Fruit fly (Drosophila melanogaster) whole organism, embryonic: ENCODE results near the gene Ppn.
A peak's percentile ranks its signal among the peaks of the same experiment; 100 is the strongest.

ENCODE experiments used
- B-H1 ChIP-seq: fragments of 200-800 bp; sonication (Bioruptor generic); IDR thresholded peaks from 3 replicates; pipeline ENCODE4 v1.3.6; 2022; ENCODE audit warnings: missing biosample characterization, missing genetic modification characterization
- CG10431 ChIP-seq: fragments of 200-800 bp; sonication (Bioruptor generic); optimal IDR thresholded peaks from 3 replicates; lab custom pipeline; 2018; ENCODE audit warnings: missing biosample characterization, mild to moderate bottlenecking, missing genetic modification characterization
- CG10959 ChIP-seq: fragments of 200-800 bp; sonication (Bioruptor generic); IDR thresholded peaks from 2 replicates; pipeline ENCODE4 v1.3.6; 2022; ENCODE audit warnings: missing biosample characterization, missing genetic modification characterization
- CG12236 ChIP-seq: fragments of 200-800 bp; sonication (Bioruptor generic); optimal IDR thresholded peaks from 2 replicates; lab custom pipeline; 2016; ENCODE audit warnings: missing biosample characterization, missing genetic modification characterization
- CG12391 ChIP-seq: fragments of 200-800 bp; sonication (Bioruptor generic); optimal IDR thresholded peaks from 3 replicates; lab custom pipeline; 2018; ENCODE audit warnings: missing biosample characterization, mild to moderate bottlenecking, missing genetic modification characterization, moderate library complexity
- CG12659 ChIP-seq: fragments of 200-800 bp; sonication (Bioruptor generic); optimal IDR thresholded peaks from 3 replicates; lab custom pipeline; 2017; ENCODE audit warnings: mild to moderate bottlenecking, missing biosample characterization, missing genetic modification reagents, missing genetic modification characterization
- CG12744 ChIP-seq: fragments of 200-800 bp; sonication (Bioruptor generic); optimal IDR thresholded peaks from 2 replicates; lab custom pipeline; 2016; ENCODE audit warnings: missing biosample characterization, missing genetic modification characterization
- CG13123 ChIP-seq: fragments of 200-800 bp; sonication (Bioruptor generic); optimal IDR thresholded peaks from 2 replicates; lab custom pipeline; 2016; ENCODE audit warnings: missing biosample characterization, missing genetic modification characterization
- CG15073 ChIP-seq: fragments of 200-800 bp; sonication (Bioruptor generic); optimal IDR thresholded peaks from 2 replicates; lab custom pipeline; 2016; ENCODE audit warnings: missing biosample characterization, missing genetic modification characterization
- CG15269 ChIP-seq: fragments of 200-800 bp; sonication (Bioruptor generic); optimal IDR thresholded peaks from 2 replicates; lab custom pipeline; 2018; ENCODE audit warnings: missing biosample characterization, mild to moderate bottlenecking, missing genetic modification characterization, moderate library complexity
- CG1529 ChIP-seq: fragments of 200-800 bp; sonication (Bioruptor generic); optimal IDR thresholded peaks from 3 replicates; lab custom pipeline; 2018; ENCODE audit warnings: missing biosample characterization, missing genetic modification characterization
- CG15479 ChIP-seq: fragments of 200-800 bp; sonication (Bioruptor generic); optimal IDR thresholded peaks from 3 replicates; lab custom pipeline; 2019; ENCODE audit warnings: missing biosample characterization, mild to moderate bottlenecking, missing genetic modification characterization, moderate library complexity
- CG15601 ChIP-seq: fragments of 200-800 bp; sonication (Bioruptor generic); optimal IDR thresholded peaks from 3 replicates; lab custom pipeline; 2019; ENCODE audit warnings: missing biosample characterization, mild to moderate bottlenecking, missing genetic modification characterization, moderate library complexity
- CG1603 ChIP-seq: fragments of 200-800 bp; sonication (Bioruptor generic); optimal IDR thresholded peaks from 2 replicates; lab custom pipeline; 2019; ENCODE audit warnings: missing biosample characterization, mild to moderate bottlenecking, missing genetic modification characterization, moderate library complexity
- CG2116 ChIP-seq: fragments of 200-800 bp; sonication (Bioruptor generic); optimal IDR thresholded peaks from 3 replicates; lab custom pipeline; 2018; ENCODE audit warnings: missing biosample characterization, mild to moderate bottlenecking, missing genetic modification characterization
- CG30431 ChIP-seq: fragments of 200-800 bp; sonication (Bioruptor generic); optimal IDR thresholded peaks from 2 replicates; lab custom pipeline; 2017; ENCODE audit warnings: missing biosample characterization, missing genetic modification characterization
- CG31388 ChIP-seq: fragments of 200-800 bp; sonication (Bioruptor generic); optimal IDR thresholded peaks from 2 replicates; lab custom pipeline; 2016; ENCODE audit warnings: missing biosample characterization, missing genetic modification characterization
- CG3281 ChIP-seq: fragments of 200-800 bp; sonication (Bioruptor generic); optimal IDR thresholded peaks from 3 replicates; lab custom pipeline; 2017; ENCODE audit warnings: missing biosample characterization, mild to moderate bottlenecking, missing genetic modification characterization
- CG6683 ChIP-seq: fragments of 200-800 bp; sonication (Bioruptor generic); optimal IDR thresholded peaks from 2 replicates; lab custom pipeline; 2017; ENCODE audit warnings: missing biosample characterization, mild to moderate bottlenecking, missing genetic modification characterization, missing genetic modification reagents
- CG6765 ChIP-seq: fragments of 200-800 bp; sonication (Bioruptor generic); optimal IDR thresholded peaks from 3 replicates; lab custom pipeline; 2017; ENCODE audit warnings: missing biosample characterization, mild to moderate bottlenecking, missing genetic modification characterization
- CG6791 ChIP-seq: fragments of 200-800 bp; sonication (Bioruptor generic); IDR thresholded peaks from 3 replicates; pipeline ENCODE4 v1.3.6; 2022; ENCODE audit warnings: missing biosample characterization, missing genetic modification characterization; ENCODE audit not compliant: partially characterized antibody
- CG7271 ChIP-seq: fragments of 200-800 bp; sonication (Bioruptor generic); optimal IDR thresholded peaks from 2 replicates; lab custom pipeline; 2018; ENCODE audit warnings: missing biosample characterization, mild to moderate bottlenecking, missing genetic modification characterization, moderate library complexity
- CG7357 ChIP-seq: fragments of 200-800 bp; sonication (Bioruptor generic); IDR thresholded peaks from 3 replicates; pipeline ENCODE4 v1.3.6; 2022; ENCODE audit warnings: missing biosample characterization, missing genetic modification characterization
- CG8388 ChIP-seq: fragments of 200-800 bp; sonication (Bioruptor generic); optimal IDR thresholded peaks from 2 replicates; lab custom pipeline; 2019; ENCODE audit warnings: missing biosample characterization, mild to moderate bottlenecking, missing genetic modification characterization, moderate library complexity
- CG8478 ChIP-seq: fragments of >200 bp; optimal IDR thresholded peaks from 2 replicates; lab custom pipeline; 2018
- CG8924 ChIP-seq: fragments of 200-800 bp; optimal IDR thresholded peaks from 3 replicates; lab custom pipeline; 2019; ENCODE audit warnings: missing biosample characterization, mild to moderate bottlenecking, missing genetic modification characterization, moderate library complexity
- D19B ChIP-seq: fragments of 200-800 bp; sonication (Bioruptor generic); optimal IDR thresholded peaks from 2 replicates; lab custom pipeline; 2017; ENCODE audit warnings: missing biosample characterization, mild to moderate bottlenecking, missing genetic modification characterization
- Dll ChIP-seq: fragments of 200-800 bp; sonication (Bioruptor generic); IDR thresholded peaks from 4 replicates; pipeline ENCODE4 v1.3.6; 2022; ENCODE audit warnings: missing biosample characterization, missing genetic modification characterization; ENCODE audit not compliant: partially characterized antibody
- Drgx ChIP-seq: fragments of 200-800 bp; sonication (Bioruptor generic); IDR thresholded peaks from 2 replicates; pipeline ENCODE4 v1.3.6; 2022; ENCODE audit warnings: missing biosample characterization, missing genetic modification characterization
- E2f2 ChIP-seq: fragments of 200-800 bp; sonication (Bioruptor generic); IDR thresholded peaks from 2 replicates; pipeline ENCODE4 v1.3.6; 2022; ENCODE audit warnings: missing biosample characterization, missing genetic modification characterization
- Elba2 ChIP-seq: fragments of 200-800 bp; sonication (Bioruptor generic); optimal IDR thresholded peaks from 3 replicates; lab custom pipeline; 2016; ENCODE audit warnings: missing biosample characterization, missing genetic modification characterization
- NC2β ChIP-seq: fragments of 200-800 bp; sonication (Bioruptor generic); optimal IDR thresholded peaks from 2 replicates; lab custom pipeline; 2016; ENCODE audit warnings: missing biosample characterization, missing genetic modification characterization
- NFAT ChIP-seq: fragments of 200-800 bp; sonication (Bioruptor generic); IDR thresholded peaks from 2 replicates; pipeline ENCODE4 v1.3.6; 2022; ENCODE audit warnings: missing biosample characterization, missing genetic modification characterization
- Pdp1 ChIP-seq, 2 experiments: fragments of 200-800 bp; sonication (Bioruptor generic); optimal IDR thresholded peaks; 3 replicates each; lab custom pipeline; 2016; ENCODE audit warnings: missing biosample characterization in 2 of 2, missing genetic modification characterization in 2 of 2, mild to moderate bottlenecking in 1 of 2, moderate library complexity in 1 of 2
- YL-1 ChIP-seq: fragments of 200-800 bp; sonication (Bioruptor generic); optimal IDR thresholded peaks from 3 replicates; lab custom pipeline; 2017; ENCODE audit warnings: missing biosample characterization, mild to moderate bottlenecking, missing genetic modification characterization
- btn ChIP-seq: fragments of 200-800 bp; sonication (Bioruptor generic); optimal IDR thresholded peaks from 2 replicates; lab custom pipeline; 2016; ENCODE audit warnings: missing biosample characterization, missing genetic modification characterization
- dpn ChIP-seq, 2 experiments: fragments of 200-800 bp; sonication (Bioruptor generic); optimal IDR thresholded peaks; 3 replicates each; lab custom pipeline; 2016; ENCODE audit warnings: missing biosample characterization in 2 of 2, missing genetic modification characterization in 2 of 2
- ewg ChIP-seq: fragments of 200-800 bp; sonication (Bioruptor generic); optimal IDR thresholded peaks from 3 replicates; lab custom pipeline; 2017; ENCODE audit warnings: mild to moderate bottlenecking, missing biosample characterization, missing genetic modification reagents, missing genetic modification characterization
- gro ChIP-seq: fragments of 200-800 bp; sonication (Bioruptor generic); optimal IDR thresholded peaks from 2 replicates; lab custom pipeline; 2016; ENCODE audit warnings: missing biosample characterization, missing genetic modification characterization
- hb ChIP-seq: fragments of 200-800 bp; sonication (Bioruptor generic); IDR thresholded peaks from 3 replicates; pipeline ENCODE4 v1.3.6; 2022; ENCODE audit warnings: missing biosample characterization, missing genetic modification characterization; ENCODE audit not compliant: partially characterized antibody
- lov ChIP-seq, 2 experiments: fragments of 200-800 bp in 1 of 2; fragments of >200 bp in 1 of 2; sonication (Bioruptor generic) in 1 of 2; IDR thresholded peaks in 1 of 2; optimal IDR thresholded peaks in 1 of 2; 2 replicates in 1 of 2; 3 replicates in 1 of 2; pipeline versions ENCODE4 v1.3.6 to Lab custom; 2017 to 2022; ENCODE audit warnings: missing biosample characterization in 1 of 2, missing genetic modification characterization in 1 of 2
- maf-S ChIP-seq: fragments of 200-800 bp; sonication (Bioruptor generic); optimal IDR thresholded peaks from 2 replicates; lab custom pipeline; 2016; ENCODE audit warnings: missing biosample characterization, missing genetic modification characterization
- nau ChIP-seq: fragments of 200-800 bp; sonication (Bioruptor generic); optimal IDR thresholded peaks from 3 replicates; lab custom pipeline; 2017; ENCODE audit warnings: missing biosample characterization, mild to moderate bottlenecking, missing genetic modification characterization, missing genetic modification reagents
- pzg ChIP-seq: fragments of 200-800 bp; sonication (Bioruptor generic); optimal IDR thresholded peaks from 3 replicates; lab custom pipeline; 2018; ENCODE audit warnings: missing biosample characterization, mild to moderate bottlenecking, missing genetic modification characterization, moderate library complexity
- ranshi ChIP-seq: fragments of 200-800 bp; sonication (Bioruptor generic); IDR thresholded peaks from 2 replicates; pipeline ENCODE4 v1.3.6; 2022; ENCODE audit warnings: missing biosample characterization, missing genetic modification characterization
- sob ChIP-seq: fragments of 200-800 bp; sonication (Bioruptor generic); IDR thresholded peaks from 2 replicates; pipeline ENCODE4 v1.3.6; 2022; ENCODE audit warnings: missing biosample characterization, missing genetic modification characterization
- stc ChIP-seq: fragments of 200-800 bp; sonication (Bioruptor generic); IDR thresholded peaks from 2 replicates; pipeline ENCODE4 v1.3.6; 2022; ENCODE audit warnings: missing biosample characterization, missing genetic modification characterization
- tx ChIP-seq: fragments of 200-800 bp; sonication (Bioruptor generic); optimal IDR thresholded peaks from 2 replicates; lab custom pipeline; 2016; ENCODE audit warnings: missing biosample characterization, missing genetic modification characterization
- vvl ChIP-seq: fragments of 200-800 bp; sonication (Bioruptor generic); IDR thresholded peaks from 2 replicates; pipeline ENCODE4 v1.3.6; 2022; ENCODE audit warnings: missing biosample characterization, missing genetic modification characterization
- wdn ChIP-seq: fragments of 200-800 bp; sonication (Bioruptor generic); IDR thresholded peaks from 2 replicates; pipeline ENCODE4 v1.3.6; 2022; ENCODE audit warnings: missing biosample characterization, missing genetic modification characterization
- z ChIP-seq: fragments of 200-800 bp; sonication (Bioruptor generic); IDR thresholded peaks from 3 replicates; pipeline ENCODE4 v1.3.6; 2022; ENCODE audit warnings: missing biosample characterization, missing genetic modification characterization

The Ppn gene

dm6 chr3R:28570805-28571204 is 30.7 kb upstream of the Ppn start (continued):
- no peak for TF ChIP-seq CG8478 (lab: Kevin White, UChicago)
- no peak for TF ChIP-seq hb (GFP tag; lab: Robert Waterston, UW)
- no peak for TF ChIP-seq CG13123 (GFP tag; lab: Kevin White, UChicago)
- TF ChIP-seq dpn (GFP tag; optimal IDR thresholded peaks at IDR 0.05; lab: Kevin White, UChicago): peak in 1 of 2 experiments; percentile 3
- no peak for TF ChIP-seq Dll
- no peak for TF ChIP-seq CG15073 (GFP tag; lab: Kevin White, UChicago)
- TF ChIP-seq CG8924 (tag; lab: Kevin White, UChicago): peak; percentile 21
- no peak for TF ChIP-seq Pdp1 (GFP tag; optimal IDR thresholded peaks at IDR 0.05; lab: Kevin White, UChicago)
- TF ChIP-seq CG10431 (GFP tag; lab: Kevin White, UChicago): peak; percentile 37
- no peak for TF ChIP-seq CG8388 (GFP tag; lab: Kevin White, UChicago)
- no peak for TF ChIP-seq CG2116 (GFP tag; lab: Kevin White, UChicago)
- no peak for TF ChIP-seq vvl (GFP tag; lab: Robert Waterston, UW)
- TF ChIP-seq NC2β (GFP tag; lab: Kevin White, UChicago): no peak
- no peak for TF ChIP-seq tx (GFP tag; lab: Kevin White, UChicago)
- TF ChIP-seq NFAT: no peak
- TF ChIP-seq nau (GFP tag; lab: Kevin White, UChicago): peak; percentile 64
- peak; percentile 19 for TF ChIP-seq D19B
- no peak for TF ChIP-seq Elba2 (GFP tag; lab: Kevin White, UChicago)
- TF ChIP-seq CG15601 (tag; lab: Kevin White, UChicago): peak; percentile 47
- no peak for TF ChIP-seq sob (GFP tag; lab: Robert Waterston, UW)
- no peak for TF ChIP-seq E2f2 (GFP tag; lab: Robert Waterston, UW)
- no peak for TF ChIP-seq CG7357 (GFP tag; lab: Robert Waterston, UW)
- peak; percentile 9 for TF ChIP-seq CG6683
- TF ChIP-seq gro (GFP tag; lab: Kevin White, UChicago): no peak
- no peak for TF ChIP-seq CG12744 (GFP tag; lab: Kevin White, UChicago)
- no peak for TF ChIP-seq CG12659 (GFP tag; lab: Kevin White, UChicago)
- no peak for TF ChIP-seq B-H1 (GFP tag; lab: Robert Waterston, UW)
- no peak for TF ChIP-seq z (GFP tag; lab: Robert Waterston, UW)
- TF ChIP-seq CG1529 (GFP tag; lab: Kevin White, UChicago): peak; percentile 51
- TF ChIP-seq ranshi: no peak
- TF ChIP-seq CG1603 (tag; lab: Kevin White, UChicago): peak; percentile 69
- peak; percentile 31 for TF ChIP-seq CG15269 (tag; lab: Kevin White, UChicago)
- TF ChIP-seq ewg: no peak
- no peak for TF ChIP-seq pzg (GFP tag; lab: Kevin White, UChicago)
- no peak for TF ChIP-seq CG7271 (tag; lab: Kevin White, UChicago)
- TF ChIP-seq CG6791 (GFP tag; lab: Robert Waterston, UW): no peak
- no peak for TF ChIP-seq CG10959 (GFP tag; lab: Robert Waterston, UW)
- TF ChIP-seq stc: no peak; the same call in 1 of the 2 replicates
- TF ChIP-seq CG30431 (GFP tag; lab: Kevin White, UChicago): no peak
- no peak for TF ChIP-seq CG31388
- no peak for TF ChIP-seq YL-1
- TF ChIP-seq btn (GFP tag; lab: Kevin White, UChicago): no peak
- no peak for TF ChIP-seq CG12391
- no peak for TF ChIP-seq wdn (GFP tag; lab: Robert Waterston, UW)
- TF ChIP-seq CG3281 (GFP tag; lab: Kevin White, UChicago): peak; percentile 60
- TF ChIP-seq CG6765 (GFP tag; lab: Kevin White, UChicago): peak; percentile 53
- TF ChIP-seq maf-S (GFP tag; lab: Kevin White, UChicago): no peak
- TF ChIP-seq lov (optimal IDR thresholded peaks at IDR 0.05; lab: Kevin White, UChicago): no peak
- TF ChIP-seq lov (GFP tag; IDR thresholded peaks at IDR 0.05; lab: Robert Waterston, UW): no peak
- no peak for TF ChIP-seq Drgx (GFP tag; lab: Robert Waterston, UW)
- TF ChIP-seq CG12236 (GFP tag; lab: Kevin White, UChicago): no peak
- TF ChIP-seq CG15479 (GFP tag; lab: Kevin White, UChicago): no peak
